Worm (Caenorhabditis elegans) whole organism, L2 larva: Measurements from ENCODE around the gene T23G5.2.

Source experiments
- C34F6.9 ChIP-seq: fragments of 150-350 bp; optimal IDR thresholded peaks from 2 replicates; lab custom pipeline; 2014; ENCODE audit warnings: missing biosample characterization, missing genetic modification characterization
- ZK546.5 ChIP-seq: sonication (generic microtip); optimal IDR thresholded peaks from 2 replicates; lab custom pipeline; 2017; ENCODE audit warnings: missing biosample characterization, missing genetic modification characterization
- alr-1 ChIP-seq: fragments of 150-350 bp; optimal IDR thresholded peaks from 2 replicates; lab custom pipeline; 2014; ENCODE audit warnings: missing biosample characterization, missing genetic modification characterization
- aly-2 ChIP-seq: fragments of 150-350 bp; optimal IDR thresholded peaks from 2 replicates; lab custom pipeline; 2014; ENCODE audit warnings: missing biosample characterization, missing genetic modification characterization
- ama-1 ChIP-seq: fragments of 150-350 bp; optimal IDR thresholded peaks from 2 replicates; lab custom pipeline; 2018; ENCODE audit warnings: inconsistent platforms
- elt-1 ChIP-seq: fragments of 150-350 bp; optimal IDR thresholded peaks from 2 replicates; lab custom pipeline; 2014; ENCODE audit warnings: missing biosample characterization, missing genetic modification characterization
- gmeb-1 ChIP-seq: fragments of 150-350 bp; optimal IDR thresholded peaks from 2 replicates; lab custom pipeline; 2014; ENCODE audit warnings: missing biosample characterization, missing genetic modification characterization
- mbf-1 ChIP-seq: sonication (generic microtip); optimal IDR thresholded peaks from 2 replicates; lab custom pipeline; 2017; ENCODE audit warnings: missing biosample characterization, missing genetic modification characterization
- nhr-23 ChIP-seq: fragments of 150-350 bp; optimal IDR thresholded peaks from 2 replicates; lab custom pipeline; 2014; ENCODE audit warnings: missing biosample characterization, missing genetic modification reagents, missing genetic modification characterization
- ztf-1 ChIP-seq: fragments of 200-800 bp; sonication (Bioruptor generic); conservative IDR thresholded peaks from 2 replicates; pipeline ENCODE4 v1.3.6; 2022; ENCODE audit warnings: missing genetic modification characterization, missing compliant biosample characterization
- ztf-11 ChIP-seq: sonication (generic microtip); optimal IDR thresholded peaks from 2 replicates; lab custom pipeline; 2017; ENCODE audit warnings: missing biosample characterization, missing genetic modification characterization
- ztf-4 ChIP-seq: fragments of 150-350 bp; optimal IDR thresholded peaks from 2 replicates; lab custom pipeline; 2014; ENCODE audit warnings: missing biosample characterization, missing genetic modification characterization

T23G5.2 gene

ce11 chrIII:9185722-9186121 is 50.4 kb downstream of the T23G5.2 start, which contains the start of gene ZC84.7:
TSS of gene ZC84.7 (plus strand) at chrIII:9186022.
- TF ChIP-seq nhr-23 (tag; lab: Kevin White, UChicago) (no peak), alr-1 (tag; lab: Kevin White, UChicago) (no peak), ztf-11 (tag; lab: Kevin White, UChicago) (no peak), aly-2 (tag; lab: Kevin White, UChicago) (no peak), ama-1 (no peak), ztf-1 (GFP tag; lab: Robert Waterston, UW) (no peak), ztf-4 (tag; lab: Kevin White, UChicago) (no peak), ZK546.5 (no peak), C34F6.9 (tag; lab: Kevin White, UChicago) (no peak), mbf-1 (tag; lab: Kevin White, UChicago) (no peak), gmeb-1 (tag; lab: Kevin White, UChicago) (no peak), elt-1 (tag; lab: Kevin White, UChicago) (no peak)
